Worm (Caenorhabditis elegans) whole organism, mixed stage, embryonic: Measurements from ENCODE around the gene F26F4.8.

Experiments
- elt-1 ChIP-seq: sonication (generic microtip); optimal IDR thresholded peaks from 2 replicates; lab custom pipeline; 2017; ENCODE audit warnings: missing genetic modification characterization, mild to moderate bottlenecking, missing compliant biosample characterization, antibody characterized with exemption, moderate library complexity, borderline replicate concordance; ENCODE audit not compliant: insufficient read depth
- lin-32 ChIP-seq: fragments of 200-800 bp; sonication (Bioruptor generic); optimal IDR thresholded peaks from 2 replicates; lab custom pipeline; 2018; ENCODE audit warnings: mild to moderate bottlenecking, missing genetic modification characterization, missing compliant biosample characterization
- lsy-2 ChIP-seq: fragments of 150-350 bp; optimal IDR thresholded peaks from 2 replicates; lab custom pipeline; 2014; ENCODE audit warnings: missing biosample characterization, missing genetic modification characterization
- nhr-12 ChIP-seq: fragments of 150-350 bp; optimal IDR thresholded peaks from 2 replicates; lab custom pipeline; 2014; ENCODE audit warnings: missing biosample characterization, missing genetic modification characterization
- pha-4 ChIP-seq: fragments of 150-350 bp; optimal IDR thresholded peaks from 2 replicates; lab custom pipeline; 2018; ENCODE audit warnings: missing biosample characterization, missing genetic modification reagents, missing genetic modification characterization
- unc-39 ChIP-seq: fragments of 150-350 bp; optimal IDR thresholded peaks from 2 replicates; lab custom pipeline; 2014; ENCODE audit warnings: missing biosample characterization, missing genetic modification characterization
- unc-62 ChIP-seq: fragments of 150-350 bp; optimal IDR thresholded peaks from 2 replicates; lab custom pipeline; 2014; ENCODE audit warnings: missing biosample characterization, missing genetic modification reagents, missing genetic modification characterization

ce11 chrIII:4948631-4949030, 43.4 kb upstream of the F26F4.8 start:
- no peak for TF ChIP-seq unc-62
- TF ChIP-seq nhr-12 (tag; lab: Kevin White, UChicago): no peak
- TF ChIP-seq elt-1 (tag; lab: Kevin White, UChicago): no peak
- no peak for TF ChIP-seq lsy-2 (tag; lab: Kevin White, UChicago)
- no peak for TF ChIP-seq lin-32
- peak; percentile 46 for TF ChIP-seq pha-4 (tag; lab: Kevin White, UChicago)
- TF ChIP-seq unc-39 (tag; lab: Kevin White, UChicago): no peak
